Worm (Caenorhabditis elegans) whole organism, L2 larva: ENCODE data around the gene srx-82.
A peak's percentile ranks its signal among the peaks of the same experiment; 100 is the strongest.

Experiments
- C34F6.9 ChIP-seq: fragments of 150-350 bp; optimal IDR thresholded peaks from 2 replicates; lab custom pipeline; 2014; ENCODE audit warnings: missing biosample characterization, missing genetic modification characterization
- F13H6.1 ChIP-seq: sonication (generic microtip); optimal IDR thresholded peaks from 2 replicates; lab custom pipeline; 2016; ENCODE audit warnings: missing genetic modification characterization, missing compliant biosample characterization
- R02D3.7 ChIP-seq: fragments of 150-350 bp; optimal IDR thresholded peaks from 2 replicates; lab custom pipeline; 2014; ENCODE audit warnings: missing biosample characterization, missing genetic modification characterization
- Y55F3AM.14 ChIP-seq: fragments of 200-800 bp; sonication (Bioruptor generic); optimal IDR thresholded peaks from 2 replicates; lab custom pipeline; 2018; ENCODE audit warnings: mild to moderate bottlenecking, missing genetic modification characterization, missing compliant biosample characterization
- ZK546.5 ChIP-seq: sonication (generic microtip); optimal IDR thresholded peaks from 2 replicates; lab custom pipeline; 2017; ENCODE audit warnings: missing biosample characterization, missing genetic modification characterization
- alr-1 ChIP-seq: fragments of 150-350 bp; optimal IDR thresholded peaks from 2 replicates; lab custom pipeline; 2014; ENCODE audit warnings: missing biosample characterization, missing genetic modification characterization
- aly-2 ChIP-seq: fragments of 150-350 bp; optimal IDR thresholded peaks from 2 replicates; lab custom pipeline; 2014; ENCODE audit warnings: missing biosample characterization, missing genetic modification characterization
- ama-1 ChIP-seq: fragments of 150-350 bp; optimal IDR thresholded peaks from 2 replicates; lab custom pipeline; 2018; ENCODE audit warnings: inconsistent platforms
- blmp-1 ChIP-seq: sonication (generic microtip); optimal IDR thresholded peaks from 2 replicates; lab custom pipeline; 2017; ENCODE audit warnings: missing genetic modification characterization, mild to moderate bottlenecking, missing compliant biosample characterization, antibody characterized with exemption, moderate library complexity; ENCODE audit not compliant: insufficient read depth
- ceh-16 ChIP-seq: fragments of 150-350 bp; optimal IDR thresholded peaks from 2 replicates; lab custom pipeline; 2014; ENCODE audit warnings: missing biosample characterization, missing genetic modification characterization
- ceh-82 ChIP-seq: fragments of 150-350 bp; optimal IDR thresholded peaks from 2 replicates; lab custom pipeline; 2014; ENCODE audit warnings: missing biosample characterization, missing genetic modification characterization
- crh-2 ChIP-seq: sonication (generic microtip); optimal IDR thresholded peaks from 2 replicates; lab custom pipeline; 2017; ENCODE audit warnings: missing biosample characterization, missing genetic modification characterization
- dmd-4 ChIP-seq: sonication (generic microtip); optimal IDR thresholded peaks from 2 replicates; lab custom pipeline; 2017; ENCODE audit warnings: missing biosample characterization, missing genetic modification characterization
- egl-27 ChIP-seq: sonication (generic microtip); optimal IDR thresholded peaks from 3 replicates; lab custom pipeline; 2017; ENCODE audit warnings: missing biosample characterization, missing genetic modification reagents, missing genetic modification characterization
- elt-3 ChIP-seq: sonication (generic microtip); optimal IDR thresholded peaks from 2 replicates; lab custom pipeline; 2017; ENCODE audit warnings: missing biosample characterization, missing genetic modification characterization
- fos-1 ChIP-seq: fragments of 150-350 bp; optimal IDR thresholded peaks from 2 replicates; lab custom pipeline; 2014; ENCODE audit warnings: missing biosample characterization, missing genetic modification characterization
- gmeb-1 ChIP-seq: fragments of 150-350 bp; optimal IDR thresholded peaks from 2 replicates; lab custom pipeline; 2014; ENCODE audit warnings: missing biosample characterization, missing genetic modification characterization
- lin-11 ChIP-seq: fragments of 150-350 bp; sonication (generic microtip); optimal IDR thresholded peaks from 2 replicates; lab custom pipeline; 2014; ENCODE audit warnings: missing biosample characterization, missing genetic modification characterization, inconsistent platforms, mixed read lengths
- lin-13 ChIP-seq: fragments of 150-350 bp; optimal IDR thresholded peaks from 2 replicates; lab custom pipeline; 2014; ENCODE audit warnings: missing biosample characterization, missing genetic modification reagents, missing genetic modification characterization
- lin-39 ChIP-seq: fragments of 150-350 bp; optimal IDR thresholded peaks from 2 replicates; lab custom pipeline; 2014; ENCODE audit warnings: missing biosample characterization, missing genetic modification reagents, missing genetic modification characterization
- mab-5 ChIP-seq: fragments of 150-350 bp; optimal IDR thresholded peaks from 2 replicates; lab custom pipeline; 2014; ENCODE audit warnings: missing biosample characterization, missing genetic modification characterization
- mbf-1 ChIP-seq: sonication (generic microtip); optimal IDR thresholded peaks from 2 replicates; lab custom pipeline; 2017; ENCODE audit warnings: missing biosample characterization, missing genetic modification characterization
- mdl-1 ChIP-seq, 2 experiments: fragments of 150-350 bp in 1 of 2; sonication (generic microtip) in 1 of 2; optimal IDR thresholded peaks; 2 replicates each; lab custom pipeline; 2017; ENCODE audit warnings: missing biosample characterization in 2 of 2, missing genetic modification characterization in 2 of 2
- nhr-10 ChIP-seq: sonication (generic microtip); optimal IDR thresholded peaks from 2 replicates; lab custom pipeline; 2017; ENCODE audit warnings: missing biosample characterization, missing genetic modification characterization
- nhr-11 ChIP-seq: fragments of 150-350 bp; optimal IDR thresholded peaks from 2 replicates; lab custom pipeline; 2014; ENCODE audit warnings: missing biosample characterization, missing genetic modification characterization
- nhr-129 ChIP-seq: fragments of 150-350 bp; optimal IDR thresholded peaks from 2 replicates; lab custom pipeline; 2014; ENCODE audit warnings: missing biosample characterization, missing genetic modification characterization
- nhr-21 ChIP-seq: fragments of 150-350 bp; optimal IDR thresholded peaks from 2 replicates; lab custom pipeline; 2014; ENCODE audit warnings: missing biosample characterization, missing genetic modification characterization
- nhr-25 ChIP-seq: fragments of 150-350 bp; sonication (generic microtip); optimal IDR thresholded peaks from 3 replicates; lab custom pipeline; 2014; ENCODE audit warnings: missing biosample characterization, missing genetic modification characterization
- nhr-6 ChIP-seq: fragments of 150-350 bp; optimal IDR thresholded peaks from 2 replicates; lab custom pipeline; 2014; ENCODE audit warnings: missing biosample characterization, missing genetic modification characterization
- nhr-77 ChIP-seq: fragments of 150-350 bp; optimal IDR thresholded peaks from 2 replicates; lab custom pipeline; 2014; ENCODE audit warnings: missing biosample characterization, missing genetic modification characterization
- peb-1 ChIP-seq: fragments of 150-350 bp; optimal IDR thresholded peaks from 2 replicates; lab custom pipeline; 2014; ENCODE audit warnings: missing biosample characterization, missing genetic modification characterization
- skn-1 ChIP-seq: sonication (generic microtip); optimal IDR thresholded peaks from 2 replicates; lab custom pipeline; 2017; ENCODE audit warnings: missing biosample characterization, missing genetic modification characterization
- sma-3 ChIP-seq: sonication (generic microtip); optimal IDR thresholded peaks from 2 replicates; lab custom pipeline; 2016; ENCODE audit warnings: missing genetic modification reagents, missing genetic modification characterization, missing compliant biosample characterization
- sma-9 ChIP-seq, 2 experiments: fragments of 150-350 bp in 1 of 2; sonication (generic microtip) in 1 of 2; optimal IDR thresholded peaks; 2 replicates each; lab custom pipeline; 2014 to 2016; ENCODE audit warnings: missing genetic modification characterization in 2 of 2, mild to moderate bottlenecking in 1 of 2, missing biosample characterization in 1 of 2, missing compliant biosample characterization in 1 of 2, missing genetic modification reagents in 1 of 2, moderate library complexity in 1 of 2
- snpc-4 ChIP-seq: fragments of 150-350 bp; optimal IDR thresholded peaks from 2 replicates; lab custom pipeline; 2014; ENCODE audit warnings: missing biosample characterization, missing genetic modification characterization
- unc-39 ChIP-seq: fragments of 150-350 bp; optimal IDR thresholded peaks from 2 replicates; lab custom pipeline; 2014; ENCODE audit warnings: missing biosample characterization, missing genetic modification characterization
- unc-55 ChIP-seq: fragments of 150-350 bp; sonication (generic microtip); optimal IDR thresholded peaks from 3 replicates; lab custom pipeline; 2014; ENCODE audit warnings: missing biosample characterization, missing genetic modification reagents, missing genetic modification characterization
- zag-1 ChIP-seq: fragments of 150-350 bp; optimal IDR thresholded peaks from 2 replicates; lab custom pipeline; 2014; ENCODE audit warnings: missing biosample characterization, missing genetic modification characterization
- ztf-1 ChIP-seq: fragments of 200-800 bp; sonication (Bioruptor generic); conservative IDR thresholded peaks from 2 replicates; pipeline ENCODE4 v1.3.6; 2022; ENCODE audit warnings: missing genetic modification characterization, missing compliant biosample characterization
- ztf-11 ChIP-seq: sonication (generic microtip); optimal IDR thresholded peaks from 2 replicates; lab custom pipeline; 2017; ENCODE audit warnings: missing biosample characterization, missing genetic modification characterization

srx-82 gene

ce11 chrV:11627837-11628236 lies 38.3 kb downstream of the srx-82 start:
- TF ChIP-seq unc-39 (no peak), snpc-4 (no peak), blmp-1 (tag; lab: Kevin White, UChicago) (no peak), nhr-77 (tag; lab: Kevin White, UChicago) (no peak), lin-39 (no peak), nhr-25 (no peak), lin-11 (tag; lab: Kevin White, UChicago) (no peak), nhr-11 (tag; lab: Kevin White, UChicago) (no peak), F13H6.1 (tag; lab: Kevin White, UChicago) (no peak), crh-2 (no peak), zag-1 (tag; lab: Kevin White, UChicago) (no peak), ceh-16 (no peak), lin-13 (GFP tag; lab: Kevin White, UChicago) (no peak), alr-1 (tag; lab: Kevin White, UChicago) (no peak), skn-1 (no peak), ceh-82 (tag; lab: Kevin White, UChicago) (no peak), nhr-129 (tag; lab: Kevin White, UChicago) (no peak), ztf-11 (tag; lab: Kevin White, UChicago) (no peak), R02D3.7 (tag; lab: Kevin White, UChicago) (no peak), aly-2 (tag; lab: Kevin White, UChicago) (no peak)

ce11 chrV:11629222-11630026 lies 39.9 kb downstream of the srx-82 start, which contains the start of gene F35B12.10:
F35B12.10 (minus strand) TSS chrV:11629272.
- TF ChIP-seq F13H6.1 (tag; lab: Kevin White, UChicago) = peak; percentile 27
- TF ChIP-seq mdl-1 (tag; optimal IDR thresholded peaks at IDR 0.05; lab: Kevin White, UChicago) = no peak
- TF ChIP-seq lin-13 (GFP tag; lab: Kevin White, UChicago) = no peak
- no peak for TF ChIP-seq ama-1 (lab: Kevin White, UChicago)
- TF ChIP-seq fos-1 (tag; lab: Kevin White, UChicago) = peak; percentile 55
- TF ChIP-seq sma-9 (GFP tag; optimal IDR thresholded peaks at IDR 0.05; lab: Kevin White, UChicago) = peak; percentile 58
- TF ChIP-seq sma-9 (tag; optimal IDR thresholded peaks at IDR 0.05; lab: Kevin White, UChicago) = no peak
- peak; percentile 28 for TF ChIP-seq crh-2
- peak; percentile 49 for TF ChIP-seq sma-3 (GFP tag; lab: Kevin White, UChicago)
- peak; percentile 26 for TF ChIP-seq gmeb-1 (tag; lab: Kevin White, UChicago)
- no peak for TF ChIP-seq egl-27 (tag; lab: Kevin White, UChicago)

DNA sequence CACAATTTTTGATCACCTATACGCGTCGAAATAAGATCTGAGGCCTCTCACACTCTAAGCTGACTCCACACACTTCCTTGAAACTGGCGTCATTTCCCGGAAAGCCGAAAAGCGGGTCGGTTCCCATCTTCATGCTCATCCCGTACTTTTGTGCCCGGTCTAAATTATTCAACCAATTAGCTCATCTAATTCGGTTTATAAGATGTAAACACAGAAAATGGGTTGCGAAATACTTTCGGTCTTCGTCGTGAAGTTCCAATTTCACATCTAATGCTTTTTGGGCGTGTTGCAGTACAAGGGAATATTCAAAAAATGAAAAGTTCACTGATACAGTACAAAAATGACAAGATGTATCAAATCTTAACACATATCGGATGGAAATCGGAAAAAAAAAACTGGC lies 41.6 kb downstream of the srx-82 start:
- TF ChIP-seq unc-55 (GFP tag; lab: Kevin White, UChicago) (no peak), ama-1 (lab: Kevin White, UChicago) (no peak), blmp-1 (tag; lab: Kevin White, UChicago) (no peak), nhr-11 (tag; lab: Kevin White, UChicago) (no peak), alr-1 (tag; lab: Kevin White, UChicago) (no peak), lin-39 (no peak), Y55F3AM.14 (no peak), ztf-11 (tag; lab: Kevin White, UChicago) (no peak), ztf-1 (GFP tag; lab: Robert Waterston, UW) (no peak), dmd-4 (tag; lab: Kevin White, UChicago) (no peak), gmeb-1 (tag; lab: Kevin White, UChicago) (no peak), peb-1 (tag; lab: Kevin White, UChicago) (no peak), nhr-10 (no peak), elt-3 (tag; lab: Kevin White, UChicago) (no peak), sma-3 (GFP tag; lab: Kevin White, UChicago) (no peak), ceh-16 (no peak), fos-1 (tag; lab: Kevin White, UChicago) (no peak), ZK546.5 (tag; lab: Kevin White, UChicago) (no peak)

DNA sequence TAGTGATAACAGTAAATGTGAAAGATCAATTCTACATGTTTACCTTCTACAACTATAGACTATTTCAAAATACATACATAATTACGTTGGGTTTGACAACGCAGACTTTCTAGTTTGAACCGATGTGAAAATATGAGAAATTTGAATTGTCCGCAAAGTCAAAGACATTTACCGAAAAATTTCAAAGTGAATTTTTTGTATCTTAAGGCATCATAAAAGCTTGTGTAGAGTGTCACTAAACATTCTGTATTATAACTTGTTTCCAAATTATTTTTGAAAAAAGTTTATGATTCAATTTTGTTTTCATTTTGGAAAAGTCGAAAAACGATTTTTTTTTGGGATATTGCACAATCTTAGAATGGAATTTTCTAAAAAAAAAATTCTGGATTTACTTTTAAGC lies 46.1 kb downstream of the srx-82 start:
- TF ChIP-seq nhr-21 (tag; lab: Kevin White, UChicago) = no peak
- no peak for TF ChIP-seq unc-55 (GFP tag; lab: Kevin White, UChicago)
- no peak for TF ChIP-seq Y55F3AM.14
- TF ChIP-seq peb-1 (tag; lab: Kevin White, UChicago) = no peak
- TF ChIP-seq alr-1 (tag; lab: Kevin White, UChicago) = no peak
- TF ChIP-seq zag-1 (tag; lab: Kevin White, UChicago) = no peak
- no peak for TF ChIP-seq ZK546.5 (tag; lab: Kevin White, UChicago)
- no peak for TF ChIP-seq aly-2 (tag; lab: Kevin White, UChicago)
- TF ChIP-seq lin-11 (tag; lab: Kevin White, UChicago) = no peak
- TF ChIP-seq nhr-6 (tag; lab: Kevin White, UChicago) = no peak
- no peak for TF ChIP-seq blmp-1 (tag; lab: Kevin White, UChicago)
- no peak for TF ChIP-seq sma-3 (GFP tag; lab: Kevin White, UChicago)
- TF ChIP-seq egl-27 (tag; lab: Kevin White, UChicago) = no peak
- TF ChIP-seq gmeb-1 (tag; lab: Kevin White, UChicago) = no peak
- no peak for TF ChIP-seq mab-5 (tag; lab: Kevin White, UChicago)
- TF ChIP-seq mbf-1 (tag; lab: Kevin White, UChicago) = no peak
- no peak for TF ChIP-seq lin-13 (GFP tag; lab: Kevin White, UChicago)
- no peak for TF ChIP-seq C34F6.9 (tag; lab: Kevin White, UChicago)
